Fruit fly (Drosophila melanogaster) whole organism, embryonic: Measurements from ENCODE around the gene Or85a.

ENCODE experiments used
- Bteb2 ChIP-seq: fragments of 200-800 bp; sonication (Bioruptor generic); optimal IDR thresholded peaks from 2 replicates; lab custom pipeline; 2016; ENCODE audit warnings: missing biosample characterization, missing genetic modification characterization
- CG10366 ChIP-seq: fragments of 200-800 bp; sonication (Bioruptor generic); IDR thresholded peaks from 2 replicates; pipeline ENCODE4 v1.3.6; 2022; ENCODE audit warnings: missing biosample characterization, missing genetic modification characterization
- CG11456 ChIP-seq: fragments of 200-800 bp; sonication (Bioruptor generic); IDR thresholded peaks from 3 replicates; pipeline ENCODE4 v1.3.6; 2022; ENCODE audit warnings: missing biosample characterization, missing genetic modification characterization
- CG12219 ChIP-seq: fragments of 200-800 bp; sonication (Bioruptor generic); optimal IDR thresholded peaks from 3 replicates; lab custom pipeline; 2018; ENCODE audit warnings: missing biosample characterization, mild to moderate bottlenecking, missing genetic modification characterization
- CG12236 ChIP-seq: fragments of 200-800 bp; sonication (Bioruptor generic); optimal IDR thresholded peaks from 2 replicates; lab custom pipeline; 2016; ENCODE audit warnings: missing biosample characterization, missing genetic modification characterization
- CG12299 ChIP-seq: fragments of 200-800 bp; sonication (Bioruptor generic); optimal IDR thresholded peaks from 2 replicates; lab custom pipeline; 2018; ENCODE audit warnings: missing biosample characterization, mild to moderate bottlenecking, missing genetic modification characterization
- CG13775 ChIP-seq: fragments of 200-800 bp; sonication (Bioruptor generic); optimal IDR thresholded peaks from 3 replicates; lab custom pipeline; 2017; ENCODE audit warnings: missing biosample characterization, mild to moderate bottlenecking, missing genetic modification characterization
- CG14860 ChIP-seq: fragments of 200-800 bp; sonication (Bioruptor generic); IDR thresholded peaks from 3 replicates; pipeline ENCODE4 v1.3.6; 2022; ENCODE audit warnings: missing biosample characterization, missing genetic modification characterization; ENCODE audit not compliant: partially characterized antibody
- CG15269 ChIP-seq: fragments of 200-800 bp; sonication (Bioruptor generic); optimal IDR thresholded peaks from 2 replicates; lab custom pipeline; 2018; ENCODE audit warnings: missing biosample characterization, mild to moderate bottlenecking, missing genetic modification characterization, moderate library complexity
- CG17359 ChIP-seq: fragments of 200-800 bp; sonication (Bioruptor generic); optimal IDR thresholded peaks from 3 replicates; lab custom pipeline; 2018; ENCODE audit warnings: missing biosample characterization, mild to moderate bottlenecking, missing genetic modification characterization, moderate library complexity
- CG17361 ChIP-seq: fragments of 200-800 bp; sonication (Bioruptor generic); IDR thresholded peaks from 3 replicates; pipeline ENCODE4 v1.3.6; 2022; ENCODE audit warnings: missing biosample characterization, missing genetic modification characterization
- CG17385 ChIP-seq: fragments of 200-800 bp; sonication (Bioruptor generic); optimal IDR thresholded peaks from 3 replicates; lab custom pipeline; 2018; ENCODE audit warnings: missing biosample characterization, mild to moderate bottlenecking, missing genetic modification characterization
- CG17802 ChIP-seq: fragments of 200-800 bp; sonication (Bioruptor generic); optimal IDR thresholded peaks from 2 replicates; lab custom pipeline; 2018; ENCODE audit warnings: missing biosample characterization, mild to moderate bottlenecking, missing genetic modification characterization, moderate library complexity
- CG2889 ChIP-seq: fragments of 200-800 bp; sonication (Bioruptor generic); IDR thresholded peaks from 3 replicates; pipeline ENCODE4 v1.3.6; 2022; ENCODE audit warnings: missing biosample characterization, missing genetic modification characterization
- CG3163 ChIP-seq: fragments of 200-800 bp; sonication (Bioruptor generic); optimal IDR thresholded peaks from 3 replicates; lab custom pipeline; 2016; ENCODE audit warnings: missing biosample characterization, missing genetic modification characterization
- CG32772 ChIP-seq: fragments of 200-800 bp; sonication (Bioruptor generic); IDR thresholded peaks from 2 replicates; pipeline ENCODE4 v1.3.6; 2022; ENCODE audit warnings: missing biosample characterization, missing genetic modification characterization
- CG4360 ChIP-seq: fragments of 200-800 bp; sonication (Bioruptor generic); IDR thresholded peaks from 2 replicates; pipeline ENCODE4 v1.3.6; 2022; ENCODE audit warnings: missing biosample characterization, missing genetic modification characterization
- CG4820 ChIP-seq: fragments of 200-800 bp; sonication (Bioruptor generic); optimal IDR thresholded peaks from 3 replicates; lab custom pipeline; 2016; ENCODE audit warnings: missing biosample characterization, missing genetic modification characterization
- CG6689 ChIP-seq: fragments of 200-800 bp; sonication (Bioruptor generic); IDR thresholded peaks from 2 replicates; pipeline ENCODE4 v1.3.6; 2022; ENCODE audit warnings: missing biosample characterization, missing genetic modification characterization
- CG8290 ChIP-seq, 3 experiments: fragments of 200-800 bp; sonication (Bioruptor generic); optimal IDR thresholded peaks; 2 replicates each; lab custom pipeline; 2016 to 2019; ENCODE audit warnings: missing biosample characterization in 3 of 3, missing genetic modification characterization in 3 of 3, mild to moderate bottlenecking in 2 of 3, moderate library complexity in 1 of 3
- CHES-1-like ChIP-seq: fragments of 200-800 bp; sonication (Bioruptor generic); optimal IDR thresholded peaks from 2 replicates; lab custom pipeline; 2016; ENCODE audit warnings: missing biosample characterization, missing genetic modification characterization
- Dbx ChIP-seq: fragments of 200-800 bp; sonication (Bioruptor generic); IDR thresholded peaks from 3 replicates; pipeline ENCODE4 v1.3.6; 2022; ENCODE audit warnings: missing biosample characterization, missing genetic modification characterization
- Dip3 ChIP-seq: fragments of 200-800 bp; sonication (Bioruptor generic); optimal IDR thresholded peaks from 3 replicates; lab custom pipeline; 2016; ENCODE audit warnings: missing biosample characterization, missing genetic modification characterization
- Doc2 ChIP-seq: fragments of 200-800 bp; sonication (Bioruptor generic); IDR thresholded peaks from 2 replicates; pipeline ENCODE4 v1.3.6; 2022; ENCODE audit warnings: missing biosample characterization, missing genetic modification characterization
- Dp ChIP-seq: fragments of 200-800 bp; sonication (Bioruptor generic); optimal IDR thresholded peaks from 2 replicates; lab custom pipeline; 2018; ENCODE audit warnings: missing biosample characterization, mild to moderate bottlenecking, missing genetic modification characterization, moderate library complexity
- Elba2 ChIP-seq: fragments of 200-800 bp; sonication (Bioruptor generic); optimal IDR thresholded peaks from 3 replicates; lab custom pipeline; 2016; ENCODE audit warnings: missing biosample characterization, missing genetic modification characterization
- Hr3 ChIP-seq: fragments of 200-800 bp; sonication (Bioruptor generic); optimal IDR thresholded peaks from 3 replicates; lab custom pipeline; 2016; ENCODE audit warnings: missing biosample characterization, missing genetic modification characterization
- Hr51 ChIP-seq, 2 experiments: fragments of 200-800 bp; sonication (Bioruptor generic); optimal IDR thresholded peaks; 2 replicates in 1 of 2; 3 replicates in 1 of 2; lab custom pipeline; 2016 to 2018; ENCODE audit warnings: missing biosample characterization in 2 of 2, missing genetic modification characterization in 2 of 2, mild to moderate bottlenecking in 1 of 2, moderate library complexity in 1 of 2
- Med ChIP-seq: fragments of 200-800 bp; sonication (Bioruptor generic); peaks from one replicate; lab custom pipeline; 2016; ENCODE audit warnings: missing biosample characterization, missing genetic modification characterization, mild to moderate bottlenecking, inconsistent platforms, moderate library complexity
- NFAT ChIP-seq: fragments of 200-800 bp; sonication (Bioruptor generic); IDR thresholded peaks from 2 replicates; pipeline ENCODE4 v1.3.6; 2022; ENCODE audit warnings: missing biosample characterization, missing genetic modification characterization
- NfI ChIP-seq: fragments of 200-800 bp; sonication (Bioruptor generic); optimal IDR thresholded peaks from 3 replicates; lab custom pipeline; 2018; ENCODE audit warnings: missing biosample characterization, mild to moderate bottlenecking, missing genetic modification characterization, moderate library complexity
- Rx ChIP-seq: fragments of 200-800 bp; sonication (Bioruptor generic); IDR thresholded peaks from 2 replicates; pipeline ENCODE4 v1.3.6; 2022; ENCODE audit warnings: missing biosample characterization, missing genetic modification characterization
- Scr ChIP-seq: fragments of 200-800 bp; sonication (Bioruptor generic); IDR thresholded peaks from 2 replicates; pipeline ENCODE4 v1.3.6; 2022; ENCODE audit warnings: missing biosample characterization, missing genetic modification characterization; ENCODE audit not compliant: partially characterized antibody
- Sox100B ChIP-seq: fragments of 200-800 bp; sonication (Bioruptor generic); optimal IDR thresholded peaks from 3 replicates; lab custom pipeline; 2018; ENCODE audit warnings: missing biosample characterization, mild to moderate bottlenecking, missing genetic modification characterization
- Sry-β ChIP-seq: fragments of 200-800 bp; sonication (Bioruptor generic); optimal IDR thresholded peaks from 2 replicates; lab custom pipeline; 2018; ENCODE audit warnings: missing biosample characterization, mild to moderate bottlenecking, missing genetic modification characterization, moderate library complexity
- ash1 ChIP-seq: fragments of 200-800 bp; sonication (Bioruptor generic); optimal IDR thresholded peaks from 2 replicates; lab custom pipeline; 2018; ENCODE audit warnings: missing biosample characterization, mild to moderate bottlenecking, missing genetic modification characterization
- bcd ChIP-seq: fragments of 200-800 bp; sonication (Bioruptor generic); optimal IDR thresholded peaks from 2 replicates; lab custom pipeline; 2017; ENCODE audit warnings: missing biosample characterization, mild to moderate bottlenecking, missing genetic modification characterization
- corto ChIP-seq: fragments of 200-800 bp; sonication (Bioruptor generic); optimal IDR thresholded peaks from 2 replicates; lab custom pipeline; 2016; ENCODE audit warnings: missing biosample characterization, mild to moderate bottlenecking, missing genetic modification characterization, moderate library complexity
- dati ChIP-seq: fragments of 200-800 bp; sonication (Bioruptor generic); IDR thresholded peaks from 2 replicates; pipeline ENCODE4 v1.3.6; 2022; ENCODE audit warnings: missing biosample characterization, missing genetic modification characterization
- ewg ChIP-seq: fragments of 200-800 bp; sonication (Bioruptor generic); optimal IDR thresholded peaks from 3 replicates; lab custom pipeline; 2017; ENCODE audit warnings: mild to moderate bottlenecking, missing biosample characterization, missing genetic modification reagents, missing genetic modification characterization
- gsb ChIP-seq: fragments of 200-800 bp; sonication (Bioruptor generic); IDR thresholded peaks from 2 replicates; pipeline ENCODE4 v1.3.6; 2022; ENCODE audit warnings: missing biosample characterization, missing genetic modification characterization
- inv ChIP-seq: fragments of 200-800 bp; sonication (Bioruptor generic); IDR thresholded peaks from 2 replicates; pipeline ENCODE4 v1.3.6; 2022; ENCODE audit warnings: missing biosample characterization, missing genetic modification characterization; ENCODE audit not compliant: partially characterized antibody
- jumu ChIP-seq: fragments of 200-800 bp; sonication (Bioruptor generic); optimal IDR thresholded peaks from 3 replicates; lab custom pipeline; 2016; ENCODE audit warnings: missing biosample characterization, missing genetic modification characterization
- kni ChIP-seq: fragments of 200-800 bp; sonication (Bioruptor generic); optimal IDR thresholded peaks from 3 replicates; lab custom pipeline; 2017; ENCODE audit warnings: mild to moderate bottlenecking, missing biosample characterization, missing genetic modification reagents, missing genetic modification characterization
- knrl ChIP-seq: fragments of 200-800 bp; sonication (Bioruptor generic); IDR thresholded peaks from 3 replicates; pipeline ENCODE4 v1.3.6; 2022; ENCODE audit warnings: missing biosample characterization, missing genetic modification characterization; ENCODE audit not compliant: partially characterized antibody
- mam ChIP-seq: fragments of 200-800 bp; sonication (Bioruptor generic); optimal IDR thresholded peaks from 3 replicates; lab custom pipeline; 2016; ENCODE audit warnings: missing biosample characterization, missing genetic modification characterization
- otp ChIP-seq: fragments of 200-800 bp; sonication (Bioruptor generic); IDR thresholded peaks from 3 replicates; pipeline ENCODE4, ENCODE4 v1.3.6; 2022; ENCODE audit warnings: missing biosample characterization, missing genetic modification characterization
- pum ChIP-seq: fragments of 200-800 bp; sonication (Bioruptor generic); optimal IDR thresholded peaks from 2 replicates; lab custom pipeline; 2016; ENCODE audit warnings: missing biosample characterization, missing genetic modification characterization
- repo ChIP-seq: fragments of 200-800 bp; sonication (Bioruptor generic); optimal IDR thresholded peaks from 2 replicates; lab custom pipeline; 2016; ENCODE audit warnings: missing biosample characterization, missing genetic modification characterization
- run ChIP-seq: fragments of 200-800 bp; sonication (Bioruptor generic); optimal IDR thresholded peaks from 3 replicates; lab custom pipeline; 2018; ENCODE audit warnings: missing biosample characterization, mild to moderate bottlenecking, missing genetic modification characterization
- tio ChIP-seq: fragments of 200-800 bp; sonication (Bioruptor generic); optimal IDR thresholded peaks from 2 replicates; lab custom pipeline; 2017; ENCODE audit warnings: missing biosample characterization, missing genetic modification characterization, inconsistent platforms

The Or85a gene

DNA sequence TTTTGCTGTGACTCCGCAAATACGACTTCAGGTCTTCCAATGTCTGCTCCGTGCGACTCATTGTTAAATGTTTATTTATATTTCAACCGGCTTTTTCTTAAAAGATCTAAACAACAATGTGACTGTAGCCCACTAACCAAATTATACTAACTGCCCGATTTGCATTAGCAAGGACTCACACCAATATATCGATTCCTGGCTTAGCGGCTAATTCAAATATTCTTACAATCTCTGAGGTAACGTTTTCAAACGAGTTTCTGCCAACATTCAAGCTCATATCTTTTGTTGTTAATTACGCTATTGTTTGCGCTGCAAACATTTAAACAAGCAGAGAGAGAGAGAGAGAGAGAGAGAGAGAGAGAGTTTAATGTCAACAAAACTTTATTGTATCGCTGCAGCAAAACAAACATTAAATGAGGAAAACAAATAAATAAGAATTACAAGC is 13.0 kb upstream of the Or85a start, which contains the start of gene tex (continued):
- TF ChIP-seq NfI (GFP tag; lab: Kevin White, UChicago) (no peak), Dip3 (GFP tag; lab: Kevin White, UChicago) (no peak), CHES-1-like (GFP tag; lab: Kevin White, UChicago) (peak; percentile 44), Sry-β (peak; percentile 43), Scr (GFP tag; lab: Robert Waterston, UW) (no peak), Bteb2 (no peak), Dbx (GFP tag; lab: Robert Waterston, UW) (no peak), gsb (GFP tag; lab: Robert Waterston, UW) (no peak), Sox100B (GFP tag; lab: Kevin White, UChicago) (no peak), CG12299 (tag; lab: Kevin White, UChicago) (peak; percentile 13), Med (GFP tag; lab: Kevin White, UChicago) (peak; percentile 84), CG32772 (GFP tag; lab: Robert Waterston, UW) (no peak), Hr3 (GFP tag; lab: Kevin White, UChicago) (no peak), CG4360 (no peak), dati (no peak), CG12236 (GFP tag; lab: Kevin White, UChicago) (peak; percentile 52), run (tag; lab: Kevin White, UChicago) (no peak), mam (GFP tag; lab: Kevin White, UChicago) (no peak), repo (no peak), inv (no peak), CG3163 (GFP tag; lab: Kevin White, UChicago) (no peak), CG17385 (GFP tag; lab: Kevin White, UChicago) (no peak), Rx (GFP tag; lab: Robert Waterston, UW) (no peak), Dp (GFP tag; lab: Kevin White, UChicago) (peak; percentile 98), bcd (GFP tag; lab: Kevin White, UChicago) (peak; percentile 17), NFAT (no peak), knrl (peak; percentile 27; the same call in 1 of the 3 replicates), kni (GFP tag; lab: Kevin White, UChicago) (peak; percentile 68), CG10366 (GFP tag; lab: Robert Waterston, UW) (no peak), CG2889 (GFP tag; lab: Robert Waterston, UW) (no peak), CG15269 (tag; lab: Kevin White, UChicago) (no peak), CG14860 (GFP tag; lab: Robert Waterston, UW) (no peak), corto (GFP tag; lab: Kevin White, UChicago) (no peak), CG6689 (GFP tag; lab: Robert Waterston, UW) (no peak), Hr51 (GFP tag; optimal IDR thresholded peaks at IDR 0.05; lab: Kevin White, UChicago) (no peak), CG17359 (tag; lab: Kevin White, UChicago) (peak; percentile 55), Doc2 (GFP tag; lab: Robert Waterston, UW) (no peak), otp (GFP tag; lab: Robert Waterston, UW) (peak; percentile 29; the same call in 1 of the 3 replicates), CG13775 (no peak), CG8290 (GFP tag; optimal IDR thresholded peaks at IDR 0.05; lab: Kevin White, UChicago) (peak; percentile 52), CG8290 (tag; optimal IDR thresholded peaks at IDR 0.05; lab: Kevin White, UChicago) (no peak), CG17802 (tag; lab: Kevin White, UChicago) (no peak), CG4820 (GFP tag; lab: Kevin White, UChicago) (no peak), tio (no peak), ewg (GFP tag; lab: Kevin White, UChicago) (no peak), CG17361 (GFP tag; lab: Robert Waterston, UW) (peak; percentile 37; the same call in 2 of the 3 replicates), CG11456 (GFP tag; lab: Robert Waterston, UW) (no peak), jumu (GFP tag; lab: Kevin White, UChicago) (no peak), ash1 (GFP tag; lab: Kevin White, UChicago) (no peak), pum (no peak), Elba2 (GFP tag; lab: Kevin White, UChicago) (no peak), CG12219 (GFP tag; lab: Kevin White, UChicago) (peak; percentile 31)
